Worm (Caenorhabditis elegans): Measurements from ENCODE around the gene nhr-158.

ce11 chrV:3896018-3896417, 22.1 kb upstream of the nhr-158 start:
- TF ChIP-seq set-16 (GFP tag; IDR thresholded peaks at IDR 0.05) (no peak), F49E8.2 (tag; optimal IDR thresholded peaks at IDR 0.05; ENCODE audit: borderline replicate concordance) (no peak), zip-11 (GFP tag; IDR thresholded peaks at IDR 0.05) (no peak), tra-1 (GFP tag; IDR thresholded peaks at IDR 0.05) (no peak)

Data from whole organism, L4 larva.